Fruit fly (Drosophila melanogaster): ENCODE results near the gene esc.

- TF ChIP-seq Dll (optimal IDR thresholded peaks at IDR 0.05) = no peak
- no peak for TF ChIP-seq psq (optimal IDR thresholded peaks at IDR 0.05)
- TF ChIP-seq usp (GFP tag; optimal IDR thresholded peaks at IDR 0.05) = no peak
- no peak for TF ChIP-seq CG8478 (optimal IDR thresholded peaks at IDR 0.05)
- TF ChIP-seq EcR (GFP tag; optimal IDR thresholded peaks at IDR 0.05) = no peak
These were observed 32.1 kb downstream of the esc start for dm6 chr2L:11797127-11797526.

All from whole organism.